Worm (Caenorhabditis elegans): ENCODE data around the gene DH11.5.

The DH11.5 gene

DNA sequence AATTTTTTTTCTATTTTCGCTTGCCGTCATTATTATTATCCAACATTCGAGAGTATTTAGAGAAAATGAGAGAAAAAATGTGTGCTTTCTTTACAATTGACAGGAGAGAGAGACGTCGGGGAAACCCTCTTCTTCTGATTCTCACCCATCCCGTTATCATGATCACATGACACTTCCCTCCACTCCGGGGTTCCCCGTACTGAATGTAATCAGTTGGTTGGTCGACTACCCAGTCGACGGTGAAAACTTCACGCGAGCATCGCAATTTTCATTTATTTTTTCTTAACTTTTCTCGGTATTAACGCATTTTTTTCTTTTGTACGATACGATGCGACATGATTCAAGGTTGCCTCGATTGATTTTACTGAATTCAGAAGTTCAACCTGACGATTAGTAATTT, 39.8 kb downstream of the DH11.5 start:
- TF ChIP-seq klf-2 (GFP tag; conservative IDR thresholded peaks at IDR 0.05) (no peak), tab-1 (GFP tag; IDR thresholded peaks at IDR 0.05) (no peak), ztf-29 (GFP tag; IDR thresholded peaks at IDR 0.05) (no peak), ztf-23 (GFP tag; IDR thresholded peaks at IDR 0.05) (no peak), med-1 (GFP tag; optimal IDR thresholded peaks at IDR 0.05; ENCODE audit: insufficient read depth) (no peak), cog-1 (tag; optimal IDR thresholded peaks at IDR 0.05) (no peak), T22C8.4 (GFP tag; IDR thresholded peaks at IDR 0.05) (no peak), flt-1 (GFP tag; IDR thresholded peaks at IDR 0.05) (no peak)

DNA sequence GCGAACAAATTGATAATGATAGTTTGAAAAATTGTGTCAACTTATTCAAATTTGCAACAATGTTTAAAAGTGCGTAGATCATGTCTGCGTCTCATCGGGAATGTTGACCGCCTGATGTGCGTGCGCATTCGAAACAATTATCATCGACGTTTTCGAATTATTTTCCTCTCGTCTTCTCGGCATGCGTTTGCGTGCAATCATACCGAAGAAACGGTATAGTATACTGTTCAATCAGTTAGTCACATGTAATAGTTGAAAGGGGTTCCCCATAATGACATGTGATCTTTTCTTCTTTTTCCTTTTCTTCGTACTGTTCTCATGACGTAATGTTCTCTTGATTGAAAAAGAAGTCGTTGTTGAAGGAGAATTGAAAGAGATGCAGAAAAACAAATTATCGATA, 40.4 kb downstream of the DH11.5 start:
- no peak for TF ChIP-seq tab-1 (GFP tag; IDR thresholded peaks at IDR 0.05)
- no peak for TF ChIP-seq ztf-23 (GFP tag; IDR thresholded peaks at IDR 0.05)
- no peak for TF ChIP-seq cog-1 (tag; optimal IDR thresholded peaks at IDR 0.05)
- TF ChIP-seq flt-1 (GFP tag; IDR thresholded peaks at IDR 0.05): no peak

DNA sequence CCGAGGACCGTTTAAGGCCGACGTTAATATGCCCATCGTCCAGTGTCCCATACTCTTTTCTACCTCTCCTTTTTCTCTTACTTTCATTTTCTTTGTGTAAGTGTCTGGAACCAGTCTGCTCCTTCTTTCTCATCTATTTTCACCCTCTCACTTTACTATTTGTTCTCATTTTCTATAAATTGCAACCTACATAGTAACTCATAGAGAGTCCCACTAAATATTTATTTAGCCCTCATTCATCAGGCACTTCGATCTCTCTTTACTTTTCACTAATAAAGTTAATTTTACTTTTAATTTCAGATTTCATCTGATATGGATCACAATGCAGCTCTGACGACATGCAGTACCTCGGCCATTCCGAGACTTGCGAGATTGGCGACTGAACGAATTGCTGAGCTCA, 41.0 kb downstream of the DH11.5 start, which contains the start of gene zyg-11:
Gene zyg-11 (plus strand): TSS at position 301 of the 400 bp plus-strand sequence.
- no peak for TF ChIP-seq cog-1 (tag; optimal IDR thresholded peaks at IDR 0.05)
- TF ChIP-seq flt-1 (GFP tag; IDR thresholded peaks at IDR 0.05): no peak
- TF ChIP-seq ref-1 (GFP tag; conservative IDR thresholded peaks at IDR 0.05): no peak
- no peak for TF ChIP-seq tab-1 (GFP tag; IDR thresholded peaks at IDR 0.05)
- TF ChIP-seq ztf-23 (GFP tag; IDR thresholded peaks at IDR 0.05): no peak
- no peak for TF ChIP-seq klf-2 (GFP tag; conservative IDR thresholded peaks at IDR 0.05)
- no peak for TF ChIP-seq med-1 (GFP tag; optimal IDR thresholded peaks at IDR 0.05; ENCODE audit: insufficient read depth)
- TF ChIP-seq T22C8.4 (GFP tag; IDR thresholded peaks at IDR 0.05): no peak
- TF ChIP-seq ztf-29 (GFP tag; IDR thresholded peaks at IDR 0.05): no peak

DNA sequence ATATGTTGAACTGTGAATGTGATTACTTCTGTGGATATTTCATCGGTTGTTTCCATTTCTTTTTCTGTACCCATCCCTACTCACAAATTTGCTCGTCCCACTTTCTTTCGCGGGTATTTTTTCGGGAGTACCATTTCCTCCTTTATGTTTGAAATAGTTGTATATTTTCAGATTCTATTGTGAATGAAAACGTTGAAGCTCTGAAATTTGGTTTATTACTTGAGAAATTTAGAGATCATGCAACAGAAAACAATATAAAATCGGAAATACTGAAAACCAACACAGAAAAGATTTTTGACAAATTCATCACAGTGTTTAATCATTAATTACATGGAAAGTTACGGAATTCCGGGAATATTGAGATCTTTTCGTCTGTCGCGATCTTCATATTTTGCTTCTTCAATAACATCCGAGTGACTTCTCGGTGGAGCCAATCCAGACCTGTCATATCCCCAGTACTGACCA, 44.2 kb downstream of the DH11.5 start:
- TF ChIP-seq klf-2 (GFP tag; conservative IDR thresholded peaks at IDR 0.05): no peak
- no peak for TF ChIP-seq T22C8.4 (GFP tag; IDR thresholded peaks at IDR 0.05)
- no peak for TF ChIP-seq ztf-23 (GFP tag; IDR thresholded peaks at IDR 0.05)
- TF ChIP-seq med-1 (GFP tag; optimal IDR thresholded peaks at IDR 0.05; ENCODE audit: insufficient read depth): no peak
- TF ChIP-seq ztf-29 (GFP tag; IDR thresholded peaks at IDR 0.05): no peak
- TF ChIP-seq flt-1 (GFP tag; IDR thresholded peaks at IDR 0.05): no peak
- TF ChIP-seq ref-1 (GFP tag; conservative IDR thresholded peaks at IDR 0.05): no peak
- TF ChIP-seq tab-1 (GFP tag; IDR thresholded peaks at IDR 0.05): no peak
- TF ChIP-seq cog-1 (tag; optimal IDR thresholded peaks at IDR 0.05): no peak

DNA sequence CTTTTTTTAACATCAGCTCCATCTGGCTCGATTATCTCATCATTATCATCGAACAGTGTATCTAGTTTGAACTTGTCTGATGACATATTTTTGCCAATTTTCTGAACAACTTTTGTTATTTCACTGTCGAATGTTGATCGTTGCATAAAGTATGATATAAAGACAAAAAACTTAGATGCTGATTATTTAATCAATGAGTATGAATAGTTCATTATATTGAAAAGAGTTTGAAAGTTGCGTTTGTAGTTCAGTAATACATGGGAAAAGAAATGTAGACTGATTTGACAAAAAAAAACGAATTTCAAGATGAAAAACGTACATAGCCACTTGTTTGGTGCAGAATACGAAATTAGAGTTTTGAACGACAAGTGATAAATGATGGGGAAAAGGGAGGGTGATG, 46.1 kb downstream of the DH11.5 start, which contains the start of gene hda-2:
Gene hda-2 (minus strand): TSS at position 101 of the 400 bp plus-strand sequence.
- no peak for TF ChIP-seq klf-2 (GFP tag; conservative IDR thresholded peaks at IDR 0.05)
- no peak for TF ChIP-seq cog-1 (tag; optimal IDR thresholded peaks at IDR 0.05)
- TF ChIP-seq flt-1 (GFP tag; IDR thresholded peaks at IDR 0.05): no peak
- no peak for TF ChIP-seq med-1 (GFP tag; optimal IDR thresholded peaks at IDR 0.05; ENCODE audit: insufficient read depth)
- no peak for TF ChIP-seq ref-1 (GFP tag; conservative IDR thresholded peaks at IDR 0.05)
- no peak for TF ChIP-seq T22C8.4 (GFP tag; IDR thresholded peaks at IDR 0.05)
- TF ChIP-seq ztf-29 (GFP tag; IDR thresholded peaks at IDR 0.05): no peak

DNA sequence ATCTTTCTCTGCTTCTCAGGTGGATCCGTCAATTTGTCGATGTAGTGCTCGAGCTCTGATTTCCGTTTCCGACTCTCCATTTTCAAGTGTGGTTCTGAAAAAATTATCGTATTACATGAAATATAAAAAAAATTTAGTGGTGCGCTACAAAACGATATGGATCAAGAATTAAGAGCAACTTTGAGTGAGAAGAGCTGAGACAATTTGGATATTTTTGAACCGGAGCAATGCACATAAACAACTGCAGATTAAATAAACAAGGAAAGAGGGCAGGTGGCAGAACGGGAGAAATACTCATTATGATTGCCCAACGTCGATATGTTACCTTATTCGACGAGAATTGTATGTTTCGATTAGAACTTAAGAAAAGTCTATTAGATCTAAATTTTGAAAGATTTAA, 51.3 kb downstream of the DH11.5 start, which contains the start of gene swsn-7:
Gene swsn-7 (minus strand): TSS at position 101 of the 400 bp plus-strand sequence.
- no peak for TF ChIP-seq cog-1 (tag; optimal IDR thresholded peaks at IDR 0.05)
- no peak for TF ChIP-seq flt-1 (GFP tag; IDR thresholded peaks at IDR 0.05)
- no peak for TF ChIP-seq ztf-29 (GFP tag; IDR thresholded peaks at IDR 0.05)
- TF ChIP-seq tab-1 (GFP tag; IDR thresholded peaks at IDR 0.05): no peak
- no peak for TF ChIP-seq klf-2 (GFP tag; conservative IDR thresholded peaks at IDR 0.05)
- no peak for TF ChIP-seq ref-1 (GFP tag; conservative IDR thresholded peaks at IDR 0.05)
- no peak for TF ChIP-seq med-1 (GFP tag; optimal IDR thresholded peaks at IDR 0.05; ENCODE audit: insufficient read depth)
- TF ChIP-seq ztf-23 (GFP tag; IDR thresholded peaks at IDR 0.05): no peak
- no peak for TF ChIP-seq T22C8.4 (GFP tag; IDR thresholded peaks at IDR 0.05)

DNA sequence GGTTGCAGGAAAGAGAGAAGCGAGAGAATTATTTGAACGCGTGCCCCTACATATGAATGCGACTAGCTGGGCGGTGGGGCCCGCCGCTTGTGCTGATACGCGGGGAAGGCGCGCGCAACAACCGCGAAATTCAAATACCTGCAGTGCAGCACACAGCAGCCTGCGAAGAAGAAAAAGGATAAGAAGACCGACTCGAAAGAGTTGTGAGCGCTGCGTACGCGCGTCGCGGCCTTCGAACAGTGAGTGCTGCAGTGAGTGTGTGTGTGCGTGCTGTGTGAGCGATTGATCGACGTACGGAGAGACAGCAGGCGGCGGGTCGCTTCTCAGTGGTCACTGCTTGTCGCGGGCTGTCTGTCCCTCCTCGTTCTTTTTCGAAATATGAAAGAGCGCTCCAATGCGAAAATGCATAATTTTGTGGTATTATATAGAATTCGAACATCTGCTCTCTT, 51.9 kb downstream of the DH11.5 start:
- peak; percentile 77 for TF ChIP-seq cog-1 (tag; optimal IDR thresholded peaks at IDR 0.05)
- TF ChIP-seq ztf-23 (GFP tag; IDR thresholded peaks at IDR 0.05): peak; percentile 79
- TF ChIP-seq klf-2 (GFP tag; conservative IDR thresholded peaks at IDR 0.05): no peak
- TF ChIP-seq ztf-29 (GFP tag; IDR thresholded peaks at IDR 0.05): peak; percentile 60; the same call in 1 of the 2 replicates
- no peak for TF ChIP-seq ref-1 (GFP tag; conservative IDR thresholded peaks at IDR 0.05)
- peak; percentile 74; the same call in 1 of the 2 replicates for TF ChIP-seq flt-1 (GFP tag; IDR thresholded peaks at IDR 0.05)
- no peak for TF ChIP-seq med-1 (GFP tag; optimal IDR thresholded peaks at IDR 0.05; ENCODE audit: insufficient read depth)
- TF ChIP-seq T22C8.4 (GFP tag; IDR thresholded peaks at IDR 0.05): peak; percentile 62
- TF ChIP-seq tab-1 (GFP tag; IDR thresholded peaks at IDR 0.05): no peak

DNA sequence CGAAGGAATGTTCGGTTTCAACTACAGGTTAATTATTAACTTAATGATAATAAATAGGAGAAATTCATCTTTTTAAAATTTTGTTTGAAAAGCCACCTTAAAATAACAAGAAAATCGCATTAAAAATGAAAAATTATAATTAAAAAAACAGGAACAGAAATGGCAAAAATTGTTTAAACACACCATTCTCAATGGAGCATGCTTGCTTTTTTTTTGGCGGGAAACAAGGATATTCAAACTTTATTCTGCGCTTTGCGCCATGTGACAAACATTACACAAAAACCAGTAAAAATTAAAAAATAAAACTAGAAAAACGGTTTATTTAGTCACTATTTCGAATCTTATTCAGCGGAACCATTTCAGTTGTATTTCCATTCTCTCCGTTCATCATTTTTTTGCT, 52.3 kb downstream of the DH11.5 start:
- TF ChIP-seq flt-1 (GFP tag; IDR thresholded peaks at IDR 0.05) (no peak), cog-1 (tag; optimal IDR thresholded peaks at IDR 0.05) (no peak), tab-1 (GFP tag; IDR thresholded peaks at IDR 0.05) (no peak), ztf-23 (GFP tag; IDR thresholded peaks at IDR 0.05) (no peak), med-1 (GFP tag; optimal IDR thresholded peaks at IDR 0.05; ENCODE audit: insufficient read depth) (no peak), ztf-29 (GFP tag; IDR thresholded peaks at IDR 0.05) (no peak)

DNA sequence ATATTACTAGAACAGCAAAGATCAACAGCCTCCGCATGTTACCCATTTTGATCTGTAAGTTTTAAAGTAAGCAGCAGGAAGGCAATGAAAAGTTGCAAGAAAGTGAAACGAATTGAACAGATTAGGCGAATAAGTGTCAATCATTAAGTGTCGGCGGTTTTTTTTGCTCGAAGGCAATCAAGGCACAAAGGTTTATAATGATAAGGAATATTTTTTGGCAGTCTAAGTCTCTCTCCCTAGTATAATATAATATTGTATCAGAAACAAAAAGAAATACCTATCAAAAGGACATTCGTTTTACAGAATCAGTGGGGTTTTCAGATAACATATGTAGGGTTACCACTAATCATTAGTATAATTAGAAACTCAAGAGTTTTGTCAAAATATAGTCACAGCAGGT, 56.2 kb downstream of the DH11.5 start, which contains the start of gene nrf-6:
Gene nrf-6 (minus strand): TSS at position 52 of the 400 bp plus-strand sequence.
- no peak for TF ChIP-seq ztf-29 (GFP tag; IDR thresholded peaks at IDR 0.05)
- no peak for TF ChIP-seq flt-1 (GFP tag; IDR thresholded peaks at IDR 0.05)

DNA sequence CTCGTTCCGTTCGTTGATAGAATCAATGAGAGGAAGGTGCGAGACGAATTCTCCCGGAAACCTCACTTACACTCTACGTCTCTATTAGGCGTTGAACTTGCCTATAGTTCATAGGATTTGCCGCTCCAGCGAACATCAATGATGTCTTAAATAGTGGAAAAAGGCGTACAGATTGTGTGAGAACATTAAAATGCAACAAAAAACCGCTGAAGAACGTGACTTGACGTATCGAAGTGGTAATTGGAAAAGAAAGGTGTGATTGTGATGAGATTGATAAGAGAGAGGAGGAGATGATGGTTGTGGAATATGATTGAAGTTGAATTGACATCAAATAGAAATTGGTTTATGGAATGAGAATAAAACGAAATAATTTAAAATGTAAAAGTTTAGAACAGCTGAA, 57.6 kb downstream of the DH11.5 start:
- no peak for TF ChIP-seq flt-1 (GFP tag; IDR thresholded peaks at IDR 0.05)
- no peak for TF ChIP-seq T22C8.4 (GFP tag; IDR thresholded peaks at IDR 0.05)
- TF ChIP-seq klf-2 (GFP tag; conservative IDR thresholded peaks at IDR 0.05): no peak
- TF ChIP-seq med-1 (GFP tag; optimal IDR thresholded peaks at IDR 0.05; ENCODE audit: insufficient read depth): no peak
- TF ChIP-seq ztf-29 (GFP tag; IDR thresholded peaks at IDR 0.05): no peak
- no peak for TF ChIP-seq tab-1 (GFP tag; IDR thresholded peaks at IDR 0.05)
- no peak for TF ChIP-seq ztf-23 (GFP tag; IDR thresholded peaks at IDR 0.05)
- TF ChIP-seq ref-1 (GFP tag; conservative IDR thresholded peaks at IDR 0.05): no peak
- no peak for TF ChIP-seq cog-1 (tag; optimal IDR thresholded peaks at IDR 0.05)
